Worm (Caenorhabditis elegans): ENCODE data around the gene F40H6.5.
A peak's percentile ranks its signal among the peaks of the same experiment; 100 is the strongest.

The F40H6.5 gene

DNA sequence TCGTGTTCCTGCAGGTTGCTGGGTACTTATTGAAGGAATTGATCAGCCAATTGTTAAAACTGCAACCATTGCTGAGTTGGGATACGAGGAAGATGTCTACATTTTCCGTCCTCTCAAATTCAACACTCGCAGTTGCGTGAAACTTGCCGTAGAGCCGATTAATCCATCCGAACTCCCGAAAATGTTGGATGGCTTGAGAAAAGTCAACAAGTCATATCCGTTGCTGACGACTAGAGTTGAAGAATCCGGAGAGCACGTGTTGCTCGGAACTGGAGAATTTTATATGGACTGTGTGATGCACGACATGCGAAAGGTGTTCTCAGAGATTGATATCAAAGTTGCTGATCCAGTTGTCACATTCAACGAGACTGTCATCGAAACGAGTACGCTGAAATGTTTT lies 44.3 kb downstream of the F40H6.5 start:
- no peak for TF ChIP-seq pax-1 (tag; optimal IDR thresholded peaks at IDR 0.05)
- no peak for TF ChIP-seq ceh-30 (tag; optimal IDR thresholded peaks at IDR 0.05)
- no peak for TF ChIP-seq zip-5 (tag; optimal IDR thresholded peaks at IDR 0.05)
- TF ChIP-seq ceh-14 (tag; optimal IDR thresholded peaks at IDR 0.05): no peak
- TF ChIP-seq T23F11.4 (GFP tag; optimal IDR thresholded peaks at IDR 0.05): no peak
- no peak for TF ChIP-seq ceh-24 (tag; optimal IDR thresholded peaks at IDR 0.05)
- no peak for TF ChIP-seq ceh-2 (tag; optimal IDR thresholded peaks at IDR 0.05)
- TF ChIP-seq eyg-1 (tag; optimal IDR thresholded peaks at IDR 0.05): no peak
- no peak for TF ChIP-seq gmeb-2 (tag; optimal IDR thresholded peaks at IDR 0.05)

DNA sequence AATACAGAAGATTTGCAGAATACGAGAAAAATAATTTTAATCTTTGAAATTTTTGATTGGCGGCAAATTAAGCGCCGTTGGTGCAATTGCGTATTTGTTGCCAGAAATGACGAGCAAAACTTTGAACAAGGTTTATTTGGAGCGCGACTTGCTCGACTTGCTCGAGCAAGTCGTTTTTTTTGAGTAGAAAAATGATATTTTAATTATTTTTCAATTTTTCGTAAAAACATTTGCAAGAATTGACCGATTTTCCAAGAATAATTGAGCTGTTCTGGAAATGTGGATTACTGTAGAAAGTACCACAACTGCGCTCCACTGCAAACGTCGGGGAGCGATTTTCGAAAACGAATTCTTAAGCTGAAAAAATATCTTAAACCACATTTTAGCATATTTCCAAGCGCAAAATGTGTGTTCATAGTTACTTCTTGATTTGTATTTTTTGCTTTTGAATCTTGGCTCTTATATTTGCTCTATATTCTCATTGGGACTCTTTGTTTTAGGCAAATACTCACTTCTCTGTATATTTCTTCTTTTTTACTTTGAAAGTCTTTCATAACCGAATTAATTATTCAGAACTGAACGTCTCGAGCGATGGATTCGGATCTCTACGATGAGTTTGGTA lies 46.5 kb downstream of the F40H6.5 start, which contains the start of the genes gcna-1 and eftu-2:
TSS of gene gcna-1 (minus strand) at position 96 of the 622 bp plus-strand sequence.
TSS of gene eftu-2 (plus strand) at position 572 of the 622 bp plus-strand sequence.
- TF ChIP-seq ztf-16 (tag; optimal IDR thresholded peaks at IDR 0.05) (no peak), pros-1 (tag; optimal IDR thresholded peaks at IDR 0.05) (no peak), unc-42 (tag; optimal IDR thresholded peaks at IDR 0.05) (peak; percentile 10), pqm-1 (tag; optimal IDR thresholded peaks at IDR 0.05) (no peak), ceh-31 (tag; optimal IDR thresholded peaks at IDR 0.05) (no peak), ttx-3 (tag; optimal IDR thresholded peaks at IDR 0.05) (no peak), tbx-2 (tag; optimal IDR thresholded peaks at IDR 0.05) (no peak), hlh-13 (GFP tag; optimal IDR thresholded peaks at IDR 0.05) (no peak)

DNA sequence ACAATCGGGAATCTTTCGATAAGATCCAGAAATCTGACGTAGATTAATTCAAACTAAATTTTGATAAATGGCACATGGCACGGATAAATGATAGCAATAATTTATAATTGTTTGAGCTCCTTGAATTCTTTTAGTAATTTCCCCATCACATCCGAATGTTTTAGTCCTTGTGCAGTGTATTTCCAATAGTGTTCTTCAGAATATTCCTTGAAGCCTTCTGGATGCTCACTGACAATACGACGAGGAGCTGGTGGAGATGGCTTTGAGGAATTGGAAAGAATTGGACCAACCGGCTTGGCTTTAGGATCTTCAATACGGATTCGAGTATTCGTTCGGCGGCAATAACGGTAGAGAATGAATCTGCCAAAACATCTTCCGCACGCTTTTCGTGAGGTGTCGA lies 49.2 kb downstream of the F40H6.5 start:
- no peak for TF ChIP-seq ceh-18 (tag; optimal IDR thresholded peaks at IDR 0.05)
- TF ChIP-seq zip-5 (tag; optimal IDR thresholded peaks at IDR 0.05): no peak
- TF ChIP-seq unc-55 (GFP tag; optimal IDR thresholded peaks at IDR 0.05): no peak
- TF ChIP-seq ceh-9 (tag; optimal IDR thresholded peaks at IDR 0.05): no peak
- no peak for TF ChIP-seq pat-9 (tag; optimal IDR thresholded peaks at IDR 0.05)
- TF ChIP-seq Y22D7AL.16 (tag; optimal IDR thresholded peaks at IDR 0.05): no peak
- TF ChIP-seq lin-11 (tag; optimal IDR thresholded peaks at IDR 0.05): no peak
- TF ChIP-seq fkh-10 (GFP tag; optimal IDR thresholded peaks at IDR 0.05): no peak

DNA sequence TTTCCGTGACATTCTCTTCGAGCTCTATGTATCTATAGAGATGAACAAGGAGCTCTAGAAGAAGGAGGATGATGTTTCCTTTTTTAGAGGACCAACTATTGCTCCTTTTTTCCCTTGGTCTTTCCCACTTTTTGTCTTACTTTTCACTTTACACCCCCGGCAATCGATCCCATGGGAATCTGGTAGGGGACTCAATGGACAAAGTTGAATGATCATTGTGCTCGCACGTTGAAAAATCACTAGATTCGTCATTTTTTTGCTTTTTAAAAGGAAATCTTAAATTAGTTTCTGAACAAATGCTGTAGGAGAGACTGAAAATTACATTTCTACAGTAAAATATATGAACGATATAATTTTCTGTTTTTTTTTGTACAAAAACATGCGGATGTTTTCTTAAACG lies 53.6 kb downstream of the F40H6.5 start:
- TF ChIP-seq pag-3 (tag; optimal IDR thresholded peaks at IDR 0.05; ENCODE audit: borderline replicate concordance) (no peak), ceh-24 (tag; optimal IDR thresholded peaks at IDR 0.05) (no peak), hlh-13 (GFP tag; optimal IDR thresholded peaks at IDR 0.05) (no peak), fkh-6 (tag; optimal IDR thresholded peaks at IDR 0.05) (no peak)

DNA sequence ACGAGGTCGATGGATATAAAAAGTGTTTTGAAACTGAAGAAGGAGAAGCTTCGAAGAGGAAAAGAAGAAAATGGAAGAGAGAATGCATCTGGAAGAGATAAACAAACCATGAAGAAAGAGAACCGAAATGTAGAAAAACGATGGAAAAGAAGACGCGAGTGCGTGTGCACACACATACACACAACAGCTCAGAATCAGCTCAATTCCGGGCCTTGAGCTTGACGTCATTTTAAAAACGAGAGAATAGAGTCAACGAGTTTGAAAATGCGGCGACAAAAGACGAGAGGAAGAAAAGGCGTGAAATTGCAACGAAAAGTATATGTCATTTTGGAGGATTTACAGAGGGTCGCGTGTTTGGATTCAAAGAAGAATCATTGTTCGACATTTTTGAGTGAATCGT lies 56.0 kb downstream of the F40H6.5 start:
- no peak for TF ChIP-seq npax-4 (tag; optimal IDR thresholded peaks at IDR 0.05)
- TF ChIP-seq nhr-11 (tag; optimal IDR thresholded peaks at IDR 0.05): no peak
- no peak for TF ChIP-seq fax-1 (tag; optimal IDR thresholded peaks at IDR 0.05)
- TF ChIP-seq unc-42 (tag; optimal IDR thresholded peaks at IDR 0.05): peak; percentile 36
- no peak for TF ChIP-seq hlh-15 (tag; optimal IDR thresholded peaks at IDR 0.05)

All from whole organism, late embryonic.